Fruit fly (Drosophila melanogaster) whole organism, embryonic: Measurements from ENCODE around the gene Drs.

Source experiments
- CG11696 ChIP-seq: fragments of 200-800 bp; sonication (Bioruptor generic); IDR thresholded peaks from 2 replicates; pipeline ENCODE4 v1.3.6; 2022; ENCODE audit warnings: missing biosample characterization, missing genetic modification characterization
- CG12071 ChIP-seq: fragments of 200-800 bp; sonication (Bioruptor generic); optimal IDR thresholded peaks from 3 replicates; lab custom pipeline; 2018; ENCODE audit warnings: missing biosample characterization, mild to moderate bottlenecking, missing genetic modification characterization
- CG12236 ChIP-seq: fragments of 200-800 bp; sonication (Bioruptor generic); optimal IDR thresholded peaks from 2 replicates; lab custom pipeline; 2016; ENCODE audit warnings: missing biosample characterization, missing genetic modification characterization
- CG13296 ChIP-seq: fragments of 200-800 bp; sonication (Bioruptor generic); optimal IDR thresholded peaks from 3 replicates; lab custom pipeline; 2018; ENCODE audit warnings: missing biosample characterization, mild to moderate bottlenecking, missing genetic modification characterization
- CG13775 ChIP-seq: fragments of 200-800 bp; sonication (Bioruptor generic); optimal IDR thresholded peaks from 3 replicates; lab custom pipeline; 2017; ENCODE audit warnings: missing biosample characterization, mild to moderate bottlenecking, missing genetic modification characterization
- CG18262 ChIP-seq: fragments of 200-800 bp; optimal IDR thresholded peaks from 3 replicates; lab custom pipeline; 2019; ENCODE audit warnings: missing biosample characterization, mild to moderate bottlenecking, missing genetic modification characterization, moderate library complexity
- CG2129 ChIP-seq: fragments of 200-800 bp; sonication (Bioruptor generic); IDR thresholded peaks from 2 replicates; pipeline ENCODE4 v1.3.6; 2022; ENCODE audit warnings: missing biosample characterization, missing genetic modification characterization; ENCODE audit not compliant: partially characterized antibody
- CG2889 ChIP-seq: fragments of 200-800 bp; sonication (Bioruptor generic); IDR thresholded peaks from 3 replicates; pipeline ENCODE4 v1.3.6; 2022; ENCODE audit warnings: missing biosample characterization, missing genetic modification characterization
- CG30431 ChIP-seq: fragments of 200-800 bp; sonication (Bioruptor generic); optimal IDR thresholded peaks from 2 replicates; lab custom pipeline; 2017; ENCODE audit warnings: missing biosample characterization, missing genetic modification characterization
- CG34376 ChIP-seq: fragments of 200-800 bp; sonication (Bioruptor generic); optimal IDR thresholded peaks from 2 replicates; lab custom pipeline; 2018; ENCODE audit warnings: missing biosample characterization, mild to moderate bottlenecking, missing genetic modification characterization
- CG5180 ChIP-seq: fragments of 200-800 bp; sonication (Bioruptor generic); optimal IDR thresholded peaks from 3 replicates; lab custom pipeline; 2017; ENCODE audit warnings: missing biosample characterization, missing genetic modification characterization, mild to moderate bottlenecking, moderate library complexity, missing genetic modification reagents
- CG6854 ChIP-seq: fragments of 200-800 bp; sonication (Bioruptor generic); optimal IDR thresholded peaks from 3 replicates; lab custom pipeline; 2017; ENCODE audit warnings: missing biosample characterization, mild to moderate bottlenecking, missing genetic modification characterization
- CG8290 ChIP-seq, 3 experiments: fragments of 200-800 bp; sonication (Bioruptor generic); optimal IDR thresholded peaks; 2 replicates each; lab custom pipeline; 2016 to 2019; ENCODE audit warnings: missing biosample characterization in 3 of 3, missing genetic modification characterization in 3 of 3, mild to moderate bottlenecking in 2 of 3, moderate library complexity in 1 of 3
- CG9215 ChIP-seq: fragments of 200-800 bp; sonication (Bioruptor generic); IDR thresholded peaks from 2 replicates; pipeline ENCODE4 v1.3.6; 2022; ENCODE audit warnings: missing biosample characterization, missing genetic modification characterization
- CG9817 ChIP-seq: fragments of 200-800 bp; sonication (Bioruptor generic); optimal IDR thresholded peaks from 2 replicates; lab custom pipeline; 2018; ENCODE audit warnings: missing biosample characterization, mild to moderate bottlenecking, missing genetic modification characterization, moderate library complexity
- CG9932 ChIP-seq: fragments of 200-800 bp; sonication (Bioruptor generic); IDR thresholded peaks from 2 replicates; pipeline ENCODE4 v1.3.6; 2022; ENCODE audit warnings: missing biosample characterization, missing genetic modification characterization
- CoRest ChIP-seq: fragments of 200-800 bp; sonication (Bioruptor generic); optimal IDR thresholded peaks from 3 replicates; lab custom pipeline; 2018; ENCODE audit warnings: missing biosample characterization, mild to moderate bottlenecking, missing genetic modification characterization, moderate library complexity
- Dll ChIP-seq: fragments of 200-800 bp; sonication (Bioruptor generic); IDR thresholded peaks from 4 replicates; pipeline ENCODE4 v1.3.6; 2022; ENCODE audit warnings: missing biosample characterization, missing genetic modification characterization; ENCODE audit not compliant: partially characterized antibody
- ERR ChIP-seq: fragments of 200-800 bp; sonication (Bioruptor generic); optimal IDR thresholded peaks from 2 replicates; lab custom pipeline; 2016; ENCODE audit warnings: missing biosample characterization, missing genetic modification characterization
- HHEX ChIP-seq: fragments of 200-800 bp; sonication (Bioruptor generic); optimal IDR thresholded peaks from 3 replicates; lab custom pipeline; 2017; ENCODE audit warnings: missing biosample characterization, mild to moderate bottlenecking, missing genetic modification characterization, missing genetic modification reagents
- HLH3B ChIP-seq: fragments of 200-800 bp; sonication (Bioruptor generic); IDR thresholded peaks from 2 replicates; pipeline ENCODE4 v1.3.6; 2022; ENCODE audit warnings: missing biosample characterization, missing genetic modification characterization
- Hey ChIP-seq: fragments of 200-800 bp; sonication (Bioruptor generic); optimal IDR thresholded peaks from 3 replicates; lab custom pipeline; 2018; ENCODE audit warnings: missing biosample characterization, mild to moderate bottlenecking, missing genetic modification characterization
- Oli ChIP-seq: fragments of 200-800 bp; sonication (Bioruptor generic); optimal IDR thresholded peaks from 2 replicates; lab custom pipeline; 2018; ENCODE audit warnings: missing biosample characterization, mild to moderate bottlenecking, missing genetic modification characterization, moderate library complexity
- Side ChIP-seq: fragments of 200-800 bp; sonication (Bioruptor generic); optimal IDR thresholded peaks from 2 replicates; lab custom pipeline; 2016; ENCODE audit warnings: missing biosample characterization, missing genetic modification characterization
- Sin3A ChIP-seq: fragments of >200 bp; optimal IDR thresholded peaks from 2 replicates; lab custom pipeline; 2018
- Sox100B ChIP-seq: fragments of 200-800 bp; sonication (Bioruptor generic); optimal IDR thresholded peaks from 3 replicates; lab custom pipeline; 2018; ENCODE audit warnings: missing biosample characterization, mild to moderate bottlenecking, missing genetic modification characterization
- al ChIP-seq: fragments of 200-800 bp; sonication (Bioruptor generic); IDR thresholded peaks from 2 replicates; pipeline ENCODE4 v1.3.6; 2022; ENCODE audit warnings: missing biosample characterization, missing genetic modification characterization
- aop ChIP-seq: fragments of 200-800 bp; sonication (Bioruptor generic); IDR thresholded peaks from 2 replicates; pipeline ENCODE4 v1.3.6; 2022; ENCODE audit warnings: missing biosample characterization, missing genetic modification characterization
- cad ChIP-seq: fragments of >200 bp; optimal IDR thresholded peaks from 2 replicates; lab custom pipeline; 2017; ENCODE audit warnings: missing biosample characterization, missing genetic modification characterization
- caup ChIP-seq: fragments of 200-800 bp; sonication (Bioruptor generic); optimal IDR thresholded peaks from 3 replicates; lab custom pipeline; 2017; ENCODE audit warnings: missing biosample characterization, mild to moderate bottlenecking, missing genetic modification characterization, moderate library complexity; ENCODE audit not compliant: severe bottlenecking
- chif ChIP-seq, 2 experiments: fragments of 200-800 bp; sonication (Bioruptor generic); optimal IDR thresholded peaks; 3 replicates each; lab custom pipeline; 2016; ENCODE audit warnings: missing biosample characterization in 2 of 2, missing genetic modification characterization in 2 of 2
- crp ChIP-seq, 2 experiments: fragments of 200-800 bp; sonication (Bioruptor generic); optimal IDR thresholded peaks; 2 replicates in 1 of 2; 3 replicates in 1 of 2; lab custom pipeline; 2017; ENCODE audit warnings: missing biosample characterization in 2 of 2, missing genetic modification characterization in 2 of 2, mild to moderate bottlenecking in 1 of 2, moderate library complexity in 1 of 2
- dysf ChIP-seq: fragments of 200-800 bp; sonication (Bioruptor generic); IDR thresholded peaks from 3 replicates; pipeline ENCODE4 v1.3.6; 2022; ENCODE audit warnings: missing biosample characterization, missing genetic modification characterization
- exex ChIP-seq: fragments of 200-800 bp; sonication (Bioruptor generic); optimal IDR thresholded peaks from 4 replicates; lab custom pipeline; 2018; ENCODE audit warnings: missing biosample characterization, mild to moderate bottlenecking, missing genetic modification characterization, moderate library complexity
- fd3F ChIP-seq: fragments of 200-800 bp; sonication (Bioruptor generic); optimal IDR thresholded peaks from 2 replicates; lab custom pipeline; 2018; ENCODE audit warnings: missing biosample characterization, mild to moderate bottlenecking, missing genetic modification characterization, moderate library complexity
- fd64A ChIP-seq: fragments of 200-800 bp; sonication (Bioruptor generic); optimal IDR thresholded peaks from 3 replicates; lab custom pipeline; 2018; ENCODE audit warnings: missing biosample characterization, mild to moderate bottlenecking, missing genetic modification characterization
- hbn ChIP-seq: fragments of 200-800 bp; sonication (Bioruptor generic); IDR thresholded peaks from 2 replicates; pipeline ENCODE4 v1.3.6; 2022; ENCODE audit warnings: missing biosample characterization, missing genetic modification characterization; ENCODE audit not compliant: partially characterized antibody
- hkb ChIP-seq, 2 experiments: fragments of 200-800 bp in 1 of 2; fragments of >200 bp in 1 of 2; sonication (Bioruptor generic) in 1 of 2; IDR thresholded peaks in 1 of 2; optimal IDR thresholded peaks in 1 of 2; 2 replicates each; pipeline versions ENCODE4 v1.3.6 to Lab custom; 2017 to 2022; ENCODE audit warnings: missing biosample characterization in 1 of 2, missing genetic modification characterization in 1 of 2
- jing ChIP-seq: fragments of 200-800 bp; sonication (Bioruptor generic); optimal IDR thresholded peaks from 2 replicates; lab custom pipeline; 2018; ENCODE audit warnings: missing biosample characterization, mild to moderate bottlenecking, missing genetic modification characterization
- klu ChIP-seq: fragments of 200-800 bp; sonication (Bioruptor generic); IDR thresholded peaks from 2 replicates; pipeline ENCODE4 v1.3.6; 2022; ENCODE audit warnings: missing biosample characterization, missing genetic modification characterization
- lilli ChIP-seq: fragments of 200-800 bp; sonication (Bioruptor generic); optimal IDR thresholded peaks from 3 replicates; lab custom pipeline; 2016; ENCODE audit warnings: missing biosample characterization, missing genetic modification characterization
- pb ChIP-seq: fragments of 200-800 bp; sonication (Bioruptor generic); optimal IDR thresholded peaks from 3 replicates; lab custom pipeline; 2016; ENCODE audit warnings: missing biosample characterization, missing genetic modification characterization
- prd ChIP-seq, 3 experiments: fragments of >200 bp in 2 of 3; fragments of 200-800 bp in 1 of 3; sonication (Bioruptor generic) in 1 of 3; optimal IDR thresholded peaks in 2 of 3; IDR thresholded peaks in 1 of 3; 2 replicates in 2 of 3; 3 replicates in 1 of 3; pipeline versions ENCODE4 v1.3.6 to Lab custom; 2017 to 2022; ENCODE audit warnings: missing biosample characterization in 1 of 3, missing genetic modification characterization in 1 of 3
- pros ChIP-seq: fragments of 200-800 bp; sonication (Bioruptor generic); optimal IDR thresholded peaks from 3 replicates; lab custom pipeline; 2019; ENCODE audit warnings: missing biosample characterization, mild to moderate bottlenecking, missing genetic modification characterization, moderate library complexity
- slp2 ChIP-seq: fragments of 200-800 bp; sonication (Bioruptor generic); optimal IDR thresholded peaks from 2 replicates; lab custom pipeline; 2016; ENCODE audit warnings: missing biosample characterization, missing genetic modification characterization
- toy ChIP-seq: fragments of 200-800 bp; sonication (Bioruptor generic); IDR thresholded peaks from 2 replicates; pipeline ENCODE4 v1.3.6; 2022; ENCODE audit warnings: missing biosample characterization, missing genetic modification characterization
- tup ChIP-seq: fragments of 200-800 bp; sonication (Bioruptor generic); optimal IDR thresholded peaks from 2 replicates; lab custom pipeline; 2016; ENCODE audit warnings: missing biosample characterization, mild to moderate bottlenecking, missing genetic modification characterization, moderate library complexity
- zen ChIP-seq: fragments of 200-800 bp; sonication (Bioruptor generic); optimal IDR thresholded peaks from 3 replicates; lab custom pipeline; 2018; ENCODE audit warnings: missing biosample characterization, mild to moderate bottlenecking, missing genetic modification characterization, moderate library complexity
- zen2 ChIP-seq: fragments of 200-800 bp; sonication (Bioruptor generic); IDR thresholded peaks from 3 replicates; pipeline ENCODE4 v1.3.6; 2022; ENCODE audit warnings: missing biosample characterization, missing genetic modification characterization; ENCODE audit not compliant: partially characterized antibody

The Drs gene

dm6 chr3L:3396056-3396455 is 26.7 kb downstream of the Drs start (continued):
- TF ChIP-seq CG2889 (GFP tag; lab: Robert Waterston, UW) (no peak), cad (no peak), zen (tag; lab: Kevin White, UChicago) (peak; percentile 90), CG13296 (GFP tag; lab: Kevin White, UChicago) (peak; percentile 3), CG34376 (no peak), zen2 (GFP tag; lab: Robert Waterston, UW) (no peak), lilli (GFP tag; lab: Kevin White, UChicago) (peak; percentile 59), CG9817 (peak; percentile 71), Dll (GFP tag; lab: Robert Waterston, UW) (no peak), CG12236 (GFP tag; lab: Kevin White, UChicago) (peak; percentile 70), pb (GFP tag; lab: Kevin White, UChicago) (peak; percentile 26), HLH3B (GFP tag; lab: Robert Waterston, UW) (peak; percentile 86), CG5180 (peak; percentile 68), Sox100B (GFP tag; lab: Kevin White, UChicago) (peak; percentile 86), Sin3A (lab: Kevin White, UChicago) (no peak), CG12071 (GFP tag; lab: Kevin White, UChicago) (peak; percentile 29), CG8290 (GFP tag; optimal IDR thresholded peaks at IDR 0.05; lab: Kevin White, UChicago) (peak; percentile 91), CG8290 (tag; optimal IDR thresholded peaks at IDR 0.05; lab: Kevin White, UChicago) (peak in 1 of 2 experiments; percentile 83), caup (GFP tag; lab: Kevin White, UChicago) (peak; percentile 22), toy (GFP tag; lab: Robert Waterston, UW) (no peak), pros (GFP tag; lab: Kevin White, UChicago) (no peak), dysf (GFP tag; lab: Robert Waterston, UW) (peak; percentile 70; the same call in 2 of the 3 replicates), exex (tag; lab: Kevin White, UChicago) (peak; percentile 6), fd3F (GFP tag; lab: Kevin White, UChicago) (no peak), aop (GFP tag; lab: Robert Waterston, UW) (no peak), ERR (peak; percentile 55), klu (GFP tag; lab: Robert Waterston, UW) (no peak; the same call in 1 of the 2 replicates), Side (peak; percentile 79), CG2129 (GFP tag; lab: Robert Waterston, UW) (no peak), CG9215 (GFP tag; lab: Robert Waterston, UW) (peak; percentile 41; the same call in 1 of the 2 replicates), CG9932 (no peak), slp2 (peak; percentile 67), CG30431 (GFP tag; lab: Kevin White, UChicago) (peak; percentile 74), Hey (tag; lab: Kevin White, UChicago) (peak; percentile 9), chif (GFP tag; optimal IDR thresholded peaks at IDR 0.05; lab: Kevin White, UChicago) (peak; percentile 78 to 92), hbn (no peak), al (no peak), CoRest (tag; lab: Kevin White, UChicago) (peak; percentile 91), prd (optimal IDR thresholded peaks at IDR 0.05; lab: Kevin White, UChicago) (no peak), prd (GFP tag; IDR thresholded peaks at IDR 0.05; lab: Robert Waterston, UW) (peak; percentile 89), CG18262 (peak; percentile 97), tup (GFP tag; lab: Kevin White, UChicago) (peak; percentile 64), crp (GFP tag; optimal IDR thresholded peaks at IDR 0.05; lab: Kevin White, UChicago) (peak in 1 of 2 experiments; percentile 38), jing (peak; percentile 72), Oli (tag; lab: Kevin White, UChicago) (peak; percentile 91), hkb (optimal IDR thresholded peaks at IDR 0.05; lab: Kevin White, UChicago) (no peak), hkb (GFP tag; IDR thresholded peaks at IDR 0.05; lab: Robert Waterston, UW) (peak; percentile 79), CG11696 (peak; percentile 53), HHEX (peak; percentile 78), CG13775 (peak; percentile 86), CG6854 (peak; percentile 34), fd64A (GFP tag; lab: Kevin White, UChicago) (peak; percentile 84)
